Worm (Caenorhabditis elegans): Measurements from ENCODE around the gene ZK418.11.

DNA sequence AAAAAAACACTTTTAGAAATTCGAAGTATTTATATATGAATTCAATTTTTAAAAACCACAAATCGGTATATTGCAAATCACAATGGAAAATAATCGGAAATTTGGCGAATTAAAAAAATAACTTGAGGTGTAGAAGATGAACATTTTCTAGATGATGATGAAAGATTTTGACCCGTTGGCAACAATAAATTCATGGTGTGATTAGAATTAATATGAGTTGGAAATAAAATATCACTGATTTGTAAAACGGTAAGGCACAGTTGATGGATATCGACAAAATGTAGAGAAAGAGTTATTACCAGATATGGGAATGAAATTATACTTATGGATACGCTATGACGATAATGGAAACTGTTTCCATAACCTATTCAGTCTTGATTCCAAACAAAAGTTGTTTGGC is 12.2 kb downstream of the ZK418.11 start:
- TF ChIP-seq him-1 (tag; optimal IDR thresholded peaks at IDR 0.05) (no peak), W03F9.2 (tag; optimal IDR thresholded peaks at IDR 0.05) (no peak)

Measured in whole organism, L4/young adult.